Worm (Caenorhabditis elegans): ENCODE data around the gene unc-86.

DNA sequence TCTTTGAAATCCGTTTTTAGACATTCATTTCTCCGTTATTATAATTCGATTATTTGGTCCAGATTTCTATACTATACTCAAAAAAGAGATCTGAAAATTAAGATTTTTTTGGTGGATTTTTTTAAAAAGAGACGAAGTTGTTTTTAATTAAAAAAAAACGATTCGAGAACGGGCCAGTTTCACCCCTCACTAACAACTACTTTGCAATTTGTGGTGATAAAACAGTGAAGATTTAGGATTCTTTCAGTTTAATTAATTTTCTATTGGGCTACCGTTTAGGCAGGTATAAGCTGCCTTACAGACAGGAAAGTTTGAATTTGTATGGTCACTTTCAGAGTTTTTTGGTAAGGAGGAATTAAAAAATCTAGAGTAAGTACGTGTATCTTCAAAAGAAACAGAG lies 15.0 kb downstream of the unc-86 start, which contains the start of gene unc-36:
- TF ChIP-seq ceh-79 (tag; optimal IDR thresholded peaks at IDR 0.05) (no peak), B0019.2 (GFP tag; conservative IDR thresholded peaks at IDR 0.05) (no peak), ceh-40 (GFP tag; IDR thresholded peaks at IDR 0.05) (no peak), mes-4 (tag; optimal IDR thresholded peaks at IDR 0.05) (no peak), ccch-3 (GFP tag; optimal IDR thresholded peaks at IDR 0.05) (no peak), snpc-4 (GFP tag; optimal IDR thresholded peaks at IDR 0.05) (no peak), snpc-4 (tag; optimal IDR thresholded peaks at IDR 0.05) (no peak), nfyb-1 (GFP tag; IDR thresholded peaks at IDR 0.05) (no peak)

All from whole organism, young adult.